Fruit fly (Drosophila melanogaster) whole organism, embryonic: ENCODE measurements around the gene Nak.
A peak's percentile ranks its signal among the peaks of the same experiment; 100 is the strongest.

Source experiments
- CG10267 ChIP-seq: fragments of 200-800 bp; sonication (Bioruptor generic); optimal IDR thresholded peaks from 2 replicates; lab custom pipeline; 2018; ENCODE audit warnings: missing biosample characterization, mild to moderate bottlenecking, missing genetic modification characterization, moderate library complexity
- CG11085 ChIP-seq: fragments of 200-800 bp; sonication (Bioruptor generic); IDR thresholded peaks from 2 replicates; pipeline ENCODE4 v1.3.6; 2022; ENCODE audit warnings: missing biosample characterization, missing genetic modification characterization
- CG11247 ChIP-seq: fragments of 200-800 bp; sonication (Bioruptor generic); IDR thresholded peaks from 2 replicates; pipeline ENCODE4 v1.3.6; 2022; ENCODE audit warnings: missing biosample characterization, missing genetic modification characterization
- CG11723 ChIP-seq: fragments of 200-800 bp; sonication (Bioruptor generic); optimal IDR thresholded peaks from 2 replicates; lab custom pipeline; 2017; ENCODE audit warnings: missing biosample characterization, mild to moderate bottlenecking, missing genetic modification characterization
- CG12219 ChIP-seq: fragments of 200-800 bp; sonication (Bioruptor generic); optimal IDR thresholded peaks from 3 replicates; lab custom pipeline; 2018; ENCODE audit warnings: missing biosample characterization, mild to moderate bottlenecking, missing genetic modification characterization
- CG12659 ChIP-seq: fragments of 200-800 bp; sonication (Bioruptor generic); optimal IDR thresholded peaks from 3 replicates; lab custom pipeline; 2017; ENCODE audit warnings: mild to moderate bottlenecking, missing biosample characterization, missing genetic modification reagents, missing genetic modification characterization
- CG13424 ChIP-seq: fragments of 200-800 bp; sonication (Bioruptor generic); optimal IDR thresholded peaks from 2 replicates; lab custom pipeline; 2019; ENCODE audit warnings: missing biosample characterization, mild to moderate bottlenecking, missing genetic modification characterization, moderate library complexity
- CG13775 ChIP-seq: fragments of 200-800 bp; sonication (Bioruptor generic); optimal IDR thresholded peaks from 3 replicates; lab custom pipeline; 2017; ENCODE audit warnings: missing biosample characterization, mild to moderate bottlenecking, missing genetic modification characterization
- CG1647 ChIP-seq: fragments of 200-800 bp; sonication (Bioruptor generic); optimal IDR thresholded peaks from 3 replicates; lab custom pipeline; 2016; ENCODE audit warnings: missing biosample characterization, missing genetic modification characterization
- CG17328 ChIP-seq: fragments of 200-800 bp; sonication (Bioruptor generic); IDR thresholded peaks from 2 replicates; pipeline ENCODE4 v1.3.6; 2022; ENCODE audit warnings: missing biosample characterization, missing genetic modification characterization
- CG17568 ChIP-seq: fragments of 200-800 bp; sonication (Bioruptor generic); optimal IDR thresholded peaks from 2 replicates; lab custom pipeline; 2018; ENCODE audit warnings: missing biosample characterization, mild to moderate bottlenecking, missing genetic modification characterization, moderate library complexity
- CG17912 ChIP-seq: fragments of 200-800 bp; sonication (Bioruptor generic); optimal IDR thresholded peaks from 2 replicates; lab custom pipeline; 2018; ENCODE audit warnings: missing biosample characterization, mild to moderate bottlenecking, missing genetic modification characterization
- CG18262 ChIP-seq: fragments of 200-800 bp; optimal IDR thresholded peaks from 3 replicates; lab custom pipeline; 2019; ENCODE audit warnings: missing biosample characterization, mild to moderate bottlenecking, missing genetic modification characterization, moderate library complexity
- CG2875 ChIP-seq: fragments of 200-800 bp; sonication (Bioruptor generic); optimal IDR thresholded peaks from 2 replicates; lab custom pipeline; 2017; ENCODE audit warnings: missing biosample characterization, mild to moderate bottlenecking, missing genetic modification characterization, missing genetic modification reagents
- CG32772 ChIP-seq: fragments of 200-800 bp; sonication (Bioruptor generic); IDR thresholded peaks from 2 replicates; pipeline ENCODE4 v1.3.6; 2022; ENCODE audit warnings: missing biosample characterization, missing genetic modification characterization
- CG4328 ChIP-seq: fragments of 200-800 bp; sonication (Bioruptor generic); optimal IDR thresholded peaks from 3 replicates; lab custom pipeline; 2017; ENCODE audit warnings: missing biosample characterization, missing genetic modification reagents, missing genetic modification characterization
- CG5953 ChIP-seq: fragments of 200-800 bp; sonication (Bioruptor generic); IDR thresholded peaks from 2 replicates; pipeline ENCODE4 v1.3.6; 2022; ENCODE audit warnings: missing biosample characterization, missing genetic modification characterization
- CG6254 ChIP-seq: fragments of 200-800 bp; sonication (Bioruptor generic); optimal IDR thresholded peaks from 3 replicates; lab custom pipeline; 2017; ENCODE audit warnings: mild to moderate bottlenecking, missing biosample characterization, missing genetic modification reagents, missing genetic modification characterization
- CG6813 ChIP-seq: fragments of 200-800 bp; sonication (Bioruptor generic); optimal IDR thresholded peaks from 2 replicates; lab custom pipeline; 2017; ENCODE audit warnings: missing biosample characterization, missing genetic modification characterization, mild to moderate bottlenecking, moderate library complexity, missing genetic modification reagents
- CG8924 ChIP-seq: fragments of 200-800 bp; optimal IDR thresholded peaks from 3 replicates; lab custom pipeline; 2019; ENCODE audit warnings: missing biosample characterization, mild to moderate bottlenecking, missing genetic modification characterization, moderate library complexity
- ERR ChIP-seq: fragments of 200-800 bp; sonication (Bioruptor generic); optimal IDR thresholded peaks from 2 replicates; lab custom pipeline; 2016; ENCODE audit warnings: missing biosample characterization, missing genetic modification characterization
- Eip74EF ChIP-seq, 2 experiments: fragments of 200-800 bp in 1 of 2; fragments of >200 bp in 1 of 2; sonication (Bioruptor generic) in 1 of 2; optimal IDR thresholded peaks; 2 replicates each; lab custom pipeline; 2017 to 2019; ENCODE audit warnings: missing biosample characterization in 2 of 2, missing genetic modification characterization in 2 of 2, mild to moderate bottlenecking in 1 of 2, moderate library complexity in 1 of 2
- Ets65A ChIP-seq: fragments of 200-800 bp; sonication (Bioruptor generic); peaks from one replicate; lab custom pipeline; 2016; ENCODE audit warnings: missing biosample characterization, missing genetic modification characterization
- H2.0 ChIP-seq: fragments of 200-800 bp; sonication (Bioruptor generic); IDR thresholded peaks from 2 replicates; pipeline ENCODE4 v1.3.6; 2022; ENCODE audit warnings: missing biosample characterization, missing genetic modification characterization
- HHEX ChIP-seq: fragments of 200-800 bp; sonication (Bioruptor generic); optimal IDR thresholded peaks from 3 replicates; lab custom pipeline; 2017; ENCODE audit warnings: missing biosample characterization, mild to moderate bottlenecking, missing genetic modification characterization, missing genetic modification reagents
- Hey ChIP-seq: fragments of 200-800 bp; sonication (Bioruptor generic); optimal IDR thresholded peaks from 3 replicates; lab custom pipeline; 2018; ENCODE audit warnings: missing biosample characterization, mild to moderate bottlenecking, missing genetic modification characterization
- Hmr ChIP-seq: fragments of 200-800 bp; sonication (Bioruptor generic); optimal IDR thresholded peaks from 3 replicates; lab custom pipeline; 2017; ENCODE audit warnings: mild to moderate bottlenecking, missing biosample characterization, missing genetic modification reagents, missing genetic modification characterization
- Hr3 ChIP-seq: fragments of 200-800 bp; sonication (Bioruptor generic); optimal IDR thresholded peaks from 3 replicates; lab custom pipeline; 2016; ENCODE audit warnings: missing biosample characterization, missing genetic modification characterization
- Jarid2 ChIP-seq: fragments of 200-800 bp; sonication (Bioruptor generic); optimal IDR thresholded peaks from 3 replicates; lab custom pipeline; 2017; ENCODE audit warnings: mild to moderate bottlenecking, missing biosample characterization, missing genetic modification reagents, missing genetic modification characterization
- Mrtf ChIP-seq: fragments of 200-800 bp; sonication (Bioruptor generic); IDR thresholded peaks from 3 replicates; pipeline ENCODE4 v1.3.6; 2022; ENCODE audit warnings: missing biosample characterization, missing genetic modification characterization
- NFAT ChIP-seq: fragments of 200-800 bp; sonication (Bioruptor generic); IDR thresholded peaks from 2 replicates; pipeline ENCODE4 v1.3.6; 2022; ENCODE audit warnings: missing biosample characterization, missing genetic modification characterization
- PHDP ChIP-seq: fragments of 200-800 bp; sonication (Bioruptor generic); optimal IDR thresholded peaks from 3 replicates; lab custom pipeline; 2018; ENCODE audit warnings: missing biosample characterization, mild to moderate bottlenecking, missing genetic modification characterization, moderate library complexity
- Ptx1 ChIP-seq: fragments of 200-800 bp; sonication (Bioruptor generic); IDR thresholded peaks from 2 replicates; pipeline ENCODE4 v1.3.6; 2022; ENCODE audit warnings: missing biosample characterization, missing genetic modification characterization
- Spps ChIP-seq: fragments of 200-800 bp; sonication (Bioruptor generic); optimal IDR thresholded peaks from 2 replicates; lab custom pipeline; 2018; ENCODE audit warnings: missing biosample characterization, mild to moderate bottlenecking, missing genetic modification characterization
- btn ChIP-seq: fragments of 200-800 bp; sonication (Bioruptor generic); optimal IDR thresholded peaks from 2 replicates; lab custom pipeline; 2016; ENCODE audit warnings: missing biosample characterization, missing genetic modification characterization
- cg ChIP-seq: fragments of 200-800 bp; sonication (Bioruptor generic); optimal IDR thresholded peaks from 3 replicates; lab custom pipeline; 2019; ENCODE audit warnings: missing biosample characterization, mild to moderate bottlenecking, missing genetic modification characterization, moderate library complexity
- chif ChIP-seq, 2 experiments: fragments of 200-800 bp; sonication (Bioruptor generic); optimal IDR thresholded peaks; 3 replicates each; lab custom pipeline; 2016; ENCODE audit warnings: missing biosample characterization in 2 of 2, missing genetic modification characterization in 2 of 2
- fu2 ChIP-seq: fragments of 200-800 bp; sonication (Bioruptor generic); optimal IDR thresholded peaks from 2 replicates; lab custom pipeline; 2016; ENCODE audit warnings: missing biosample characterization, missing genetic modification characterization
- gsb-n ChIP-seq: fragments of 200-800 bp; sonication (Bioruptor generic); optimal IDR thresholded peaks from 3 replicates; lab custom pipeline; 2018; ENCODE audit warnings: missing biosample characterization, mild to moderate bottlenecking, missing genetic modification characterization
- hkb ChIP-seq, 2 experiments: fragments of 200-800 bp in 1 of 2; fragments of >200 bp in 1 of 2; sonication (Bioruptor generic) in 1 of 2; IDR thresholded peaks in 1 of 2; optimal IDR thresholded peaks in 1 of 2; 2 replicates each; pipeline versions ENCODE4 v1.3.6 to Lab custom; 2017 to 2022; ENCODE audit warnings: missing biosample characterization in 1 of 2, missing genetic modification characterization in 1 of 2
- jing ChIP-seq: fragments of 200-800 bp; sonication (Bioruptor generic); optimal IDR thresholded peaks from 2 replicates; lab custom pipeline; 2018; ENCODE audit warnings: missing biosample characterization, mild to moderate bottlenecking, missing genetic modification characterization
- org-1 ChIP-seq: fragments of 200-800 bp; sonication (Bioruptor generic); optimal IDR thresholded peaks from 2 replicates; lab custom pipeline; 2017; ENCODE audit warnings: missing biosample characterization, missing genetic modification characterization
- pan ChIP-seq, 4 experiments: fragments of >200 bp in 3 of 4; fragments of 200-800 bp in 1 of 4; sonication (Bioruptor generic) in 1 of 4; optimal IDR thresholded peaks in 3 of 4; IDR thresholded peaks in 1 of 4; 2 replicates each; pipeline versions ENCODE4 v1.3.6 to Lab custom; 2017 to 2022; ENCODE audit warnings: missing biosample characterization in 2 of 4, missing genetic modification characterization in 2 of 4, mixed read lengths in 1 of 4
- pzg ChIP-seq: fragments of 200-800 bp; sonication (Bioruptor generic); optimal IDR thresholded peaks from 3 replicates; lab custom pipeline; 2018; ENCODE audit warnings: missing biosample characterization, mild to moderate bottlenecking, missing genetic modification characterization, moderate library complexity
- shn ChIP-seq: fragments of 200-800 bp; sonication (Bioruptor generic); optimal IDR thresholded peaks from 3 replicates; lab custom pipeline; 2016; ENCODE audit warnings: missing biosample characterization, missing genetic modification characterization
- sob ChIP-seq: fragments of 200-800 bp; sonication (Bioruptor generic); IDR thresholded peaks from 2 replicates; pipeline ENCODE4 v1.3.6; 2022; ENCODE audit warnings: missing biosample characterization, missing genetic modification characterization
- trem ChIP-seq: fragments of 200-800 bp; optimal IDR thresholded peaks from 3 replicates; lab custom pipeline; 2019; ENCODE audit warnings: missing biosample characterization, mild to moderate bottlenecking, missing genetic modification characterization, moderate library complexity
- vvl ChIP-seq: fragments of 200-800 bp; sonication (Bioruptor generic); IDR thresholded peaks from 2 replicates; pipeline ENCODE4 v1.3.6; 2022; ENCODE audit warnings: missing biosample characterization, missing genetic modification characterization
- wdn ChIP-seq: fragments of 200-800 bp; sonication (Bioruptor generic); IDR thresholded peaks from 2 replicates; pipeline ENCODE4 v1.3.6; 2022; ENCODE audit warnings: missing biosample characterization, missing genetic modification characterization
- zfh1 ChIP-seq: fragments of 200-800 bp; sonication (Bioruptor generic); IDR thresholded peaks from 3 replicates; pipeline ENCODE4 v1.3.6; 2022; ENCODE audit warnings: missing biosample characterization, missing genetic modification characterization

Gene Nak

dm6 chr2L:19002959-19003371 is 34.4 kb upstream of the Nak start, which contains the start of gene CG31793 (continued):
- TF ChIP-seq CG6813 (peak; percentile 37), CG32772 (GFP tag; lab: Robert Waterston, UW) (no peak), Ptx1 (GFP tag; lab: Robert Waterston, UW) (peak; percentile 41; the same call in 1 of the 2 replicates), CG11085 (peak; percentile 27; the same call in 1 of the 2 replicates), CG17328 (GFP tag; lab: Robert Waterston, UW) (no peak), CG1647 (GFP tag; lab: Kevin White, UChicago) (no peak), CG6254 (GFP tag; lab: Kevin White, UChicago) (no peak), CG17912 (no peak), CG11723 (no peak), CG11247 (GFP tag; lab: Robert Waterston, UW) (no peak), Hr3 (GFP tag; lab: Kevin White, UChicago) (peak; percentile 24), gsb-n (tag; lab: Kevin White, UChicago) (no peak), hkb (optimal IDR thresholded peaks at IDR 0.05; lab: Kevin White, UChicago) (no peak), hkb (GFP tag; IDR thresholded peaks at IDR 0.05; lab: Robert Waterston, UW) (peak; percentile 63), wdn (GFP tag; lab: Robert Waterston, UW) (no peak), CG17568 (GFP tag; lab: Kevin White, UChicago) (no peak), Mrtf (no peak), CG8924 (tag; lab: Kevin White, UChicago) (peak; percentile 67), ERR (no peak), vvl (GFP tag; lab: Robert Waterston, UW) (peak; percentile 49), Ets65A (GFP tag; lab: Kevin White, UChicago) (no peak), cg (GFP tag; lab: Kevin White, UChicago) (peak; percentile 72), zfh1 (no peak), fu2 (no peak), CG4328 (GFP tag; lab: Kevin White, UChicago) (no peak), org-1 (GFP tag; lab: Kevin White, UChicago) (no peak), btn (GFP tag; lab: Kevin White, UChicago) (no peak), H2.0 (0 out of 2 replicates have a peak, but pooled peaks have one; percentile 22), Spps (no peak), HHEX (GFP tag; lab: Kevin White, UChicago) (peak; percentile 26), CG2875 (GFP tag; lab: Kevin White, UChicago) (no peak), trem (peak; percentile 14), Eip74EF (GFP tag; optimal IDR thresholded peaks at IDR 0.05; lab: Kevin White, UChicago) (no peak), jing (GFP tag; lab: Kevin White, UChicago) (no peak), Hmr (GFP tag; lab: Kevin White, UChicago) (peak; percentile 72), PHDP (peak; percentile 75), CG12659 (peak; percentile 65), CG13775 (peak; percentile 46), sob (peak; percentile 41; the same call in 1 of the 2 replicates), CG5953 (GFP tag; lab: Robert Waterston, UW) (no peak), pzg (peak; percentile 12), Jarid2 (GFP tag; lab: Kevin White, UChicago) (no peak), pan (optimal IDR thresholded peaks at IDR 0.05; lab: Kevin White, UChicago) (no peak), pan (GFP tag; optimal IDR thresholded peaks at IDR 0.05 in 1 of 2, IDR thresholded peaks at IDR 0.05 in 1 of 2) (peak in 1 of 2 experiments; percentile 63), chif (GFP tag; optimal IDR thresholded peaks at IDR 0.05; lab: Kevin White, UChicago) (no peak), CG12219 (GFP tag; lab: Kevin White, UChicago) (peak; percentile 7), shn (no peak), CG18262 (tag; lab: Kevin White, UChicago) (peak; percentile 57), Hey (tag; lab: Kevin White, UChicago) (no peak), CG10267 (peak; percentile 40), NFAT (GFP tag; lab: Robert Waterston, UW) (peak; percentile 41; the same call in 1 of the 2 replicates), CG13424 (tag; lab: Kevin White, UChicago) (peak; percentile 60)
